Fruit fly (Drosophila melanogaster) whole organism, wandering third instar larva: Measurements from ENCODE around the gene Polr3E.

ENCODE experiments used
- Abd-B ChIP-seq: fragments of >200 bp; optimal IDR thresholded peaks from 2 replicates; lab custom pipeline; 2017; ENCODE audit warnings: missing biosample characterization, missing genetic modification characterization
- br ChIP-seq: fragments of 200-800 bp; sonication (Bioruptor generic); optimal IDR thresholded peaks from 2 replicates; lab custom pipeline; 2016; ENCODE audit warnings: missing biosample characterization, missing genetic modification characterization
- brk ChIP-seq: fragments of 200-800 bp; sonication (Bioruptor generic); optimal IDR thresholded peaks from 2 replicates; lab custom pipeline; 2016; ENCODE audit warnings: missing biosample characterization, mild to moderate bottlenecking, missing genetic modification characterization
- dsf ChIP-seq: sonication (Bioruptor generic); optimal IDR thresholded peaks from 2 replicates; lab custom pipeline; 2016; ENCODE audit warnings: missing biosample characterization, missing genetic modification characterization, borderline replicate concordance
- foxo ChIP-seq, 2 experiments: fragments of 200-800 bp; sonication (Bioruptor generic); optimal IDR thresholded peaks; 2 replicates in 1 of 2; 3 replicates in 1 of 2; lab custom pipeline; 2016 to 2017; ENCODE audit warnings: missing biosample characterization in 2 of 2, missing genetic modification characterization in 2 of 2
- jim ChIP-seq: fragments of 175-275, 200-325 bp; sonication (Bioruptor generic); optimal IDR thresholded peaks from 2 replicates; lab custom pipeline; 2016; ENCODE audit warnings: missing biosample characterization, mild to moderate bottlenecking, missing genetic modification characterization
- pan ChIP-seq: fragments of >200 bp; optimal IDR thresholded peaks from 2 replicates; lab custom pipeline; 2017
- psq ChIP-seq: fragments of 200-800 bp; sonication (Bioruptor generic); optimal IDR thresholded peaks from 3 replicates; lab custom pipeline; 2017; ENCODE audit warnings: missing biosample characterization, mild to moderate bottlenecking, missing genetic modification characterization, moderate library complexity
- rgr ChIP-seq: fragments of 200-800 bp; sonication (Bioruptor generic); optimal IDR thresholded peaks from 3 replicates; lab custom pipeline; 2016; ENCODE audit warnings: missing biosample characterization, mild to moderate bottlenecking, missing genetic modification characterization
- sage ChIP-seq: fragments of 200-800 bp; sonication (Bioruptor generic); optimal IDR thresholded peaks from 2 replicates; lab custom pipeline; 2016; ENCODE audit warnings: missing biosample characterization, mild to moderate bottlenecking, missing genetic modification characterization

DNA sequence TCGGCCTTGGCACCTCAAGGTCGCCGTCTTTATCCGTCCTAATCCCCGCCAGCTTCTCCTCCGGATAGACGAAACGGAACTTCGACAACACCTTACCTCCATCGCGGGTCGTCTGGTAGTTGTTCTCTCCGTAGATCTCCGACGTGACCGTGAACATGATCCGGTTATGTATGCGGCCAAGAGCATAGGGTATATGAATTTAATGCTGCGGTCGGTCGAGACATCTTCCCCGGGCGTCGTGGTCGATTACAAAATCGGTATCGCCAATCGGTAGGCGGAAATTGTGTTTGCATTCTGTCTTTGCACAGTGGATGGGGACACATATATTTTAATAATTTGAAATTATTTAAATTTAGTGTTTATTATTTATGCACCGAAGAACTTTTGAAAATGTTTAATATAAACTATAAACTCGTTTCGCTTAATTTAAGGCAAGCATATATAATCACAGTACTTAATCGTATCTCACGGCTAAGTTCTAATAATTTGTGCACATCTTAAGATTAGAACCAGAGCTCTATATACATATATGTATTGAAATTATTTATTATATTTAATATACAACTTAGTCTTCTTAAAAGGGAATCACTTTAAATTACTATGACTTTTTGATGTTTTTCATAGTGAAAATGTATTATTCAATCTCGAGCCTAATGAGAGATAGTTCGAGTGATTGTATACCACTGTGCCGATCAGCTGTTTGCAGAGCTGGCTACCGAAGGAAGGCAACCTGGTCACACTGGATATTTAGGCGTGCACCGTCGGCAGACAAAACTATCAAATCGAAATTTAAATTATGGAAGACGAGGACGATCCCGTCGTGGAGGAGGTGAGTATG, at the start of gene Polr3E, which contains the start of gene CG10584:
- peak; percentile 77 for TF ChIP-seq sage (GFP tag; lab: Kevin White, UChicago)
- TF ChIP-seq psq, result peak; percentile 86
- TF ChIP-seq br (GFP tag; lab: Kevin White, UChicago), result peak; percentile 65
- TF ChIP-seq pan (lab: Kevin White, UChicago), result no peak
- TF ChIP-seq foxo (GFP tag; optimal IDR thresholded peaks at IDR 0.05; lab: Kevin White, UChicago), result peak in 1 of 2 experiments; percentile 91
- peak; percentile 88 for TF ChIP-seq rgr (GFP tag; lab: Kevin White, UChicago)
- TF ChIP-seq brk (GFP tag; lab: Kevin White, UChicago), result peak; percentile 72
- no peak for TF ChIP-seq Abd-B (GFP tag; lab: Kevin White, UChicago)
- TF ChIP-seq jim (GFP tag; lab: Kevin White, UChicago), result no peak
- no peak for TF ChIP-seq dsf
